Worm (Caenorhabditis elegans): Measurements from ENCODE around the gene srd-43.

The srd-43 gene

DNA sequence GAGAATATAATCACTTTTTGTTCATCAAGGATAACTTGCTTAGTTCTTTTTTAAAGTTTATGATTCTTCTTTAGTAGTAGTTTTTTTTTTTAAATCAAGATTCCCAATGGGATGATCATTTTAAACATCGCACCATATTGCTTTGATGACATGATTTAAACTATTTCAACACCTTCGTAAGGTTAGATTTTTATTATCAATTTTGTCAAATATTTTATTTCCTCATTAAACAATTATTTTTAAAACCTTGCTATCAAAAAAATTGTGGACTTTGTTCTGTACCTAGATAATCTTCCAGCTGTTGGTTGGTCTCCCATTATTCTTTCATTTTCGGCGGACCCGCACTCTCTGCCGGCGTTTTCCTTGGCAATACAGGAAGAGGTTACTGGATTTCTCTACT lies 25.7 kb upstream of the srd-43 start, which contains the start of gene sir-2.3:
Gene sir-2.3, plus strand, starts transcription at position 301 of the 400 bp plus-strand sequence.
- TF ChIP-seq ceh-31 (tag; optimal IDR thresholded peaks at IDR 0.05) (no peak), ttx-3 (tag; optimal IDR thresholded peaks at IDR 0.05) (no peak), gmeb-2 (tag; optimal IDR thresholded peaks at IDR 0.05) (no peak), fkh-10 (GFP tag; optimal IDR thresholded peaks at IDR 0.05) (no peak), ref-2 (tag; optimal IDR thresholded peaks at IDR 0.05) (no peak), elt-4 (tag; optimal IDR thresholded peaks at IDR 0.05) (no peak), ceh-48 (tag; optimal IDR thresholded peaks at IDR 0.05) (no peak), dve-1 (tag; optimal IDR thresholded peaks at IDR 0.05) (no peak), hlh-13 (GFP tag; optimal IDR thresholded peaks at IDR 0.05) (no peak), lim-6 (tag; optimal IDR thresholded peaks at IDR 0.05) (no peak), ceh-14 (tag; optimal IDR thresholded peaks at IDR 0.05) (no peak), K09A11.1 (tag; optimal IDR thresholded peaks at IDR 0.05; ENCODE audit: insufficient read depth) (no peak)

DNA sequence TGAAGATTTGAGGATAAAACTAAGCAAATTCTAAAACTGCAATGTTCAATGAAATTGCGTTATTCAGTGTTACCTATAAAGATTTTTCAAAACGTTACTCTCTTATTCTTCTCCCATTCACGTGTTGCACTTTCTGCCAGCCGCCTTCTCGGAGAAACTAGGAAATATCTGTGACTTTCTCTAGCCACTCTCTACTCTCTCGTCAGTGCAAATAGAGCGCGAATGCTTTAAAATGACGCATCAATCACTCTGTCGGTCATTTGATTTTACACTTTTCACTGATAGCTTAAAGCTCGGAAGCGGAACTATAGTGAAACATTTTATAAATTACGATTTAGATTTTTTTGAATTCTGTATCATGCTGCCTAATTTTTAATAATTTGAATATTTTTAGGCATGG lies 23.2 kb upstream of the srd-43 start:
- TF ChIP-seq ceh-45 (GFP tag; IDR thresholded peaks at IDR 0.05) (no peak), ceh-18 (tag; optimal IDR thresholded peaks at IDR 0.05) (peak; percentile 63), tbx-7 (tag; optimal IDR thresholded peaks at IDR 0.05) (no peak), unc-86 (tag; optimal IDR thresholded peaks at IDR 0.05) (no peak), nfya-1 (tag; optimal IDR thresholded peaks at IDR 0.05) (peak; percentile 36), unc-55 (GFP tag; optimal IDR thresholded peaks at IDR 0.05) (peak; percentile 99), ceh-31 (tag; optimal IDR thresholded peaks at IDR 0.05) (peak; percentile 27), rnt-1 (tag; optimal IDR thresholded peaks at IDR 0.05) (peak; percentile 23), madf-2 (tag; optimal IDR thresholded peaks at IDR 0.05) (no peak), eyg-1 (tag; optimal IDR thresholded peaks at IDR 0.05) (no peak), npax-4 (tag; optimal IDR thresholded peaks at IDR 0.05) (no peak), tbx-2 (tag; optimal IDR thresholded peaks at IDR 0.05) (peak; percentile 3), hlh-30 (tag; optimal IDR thresholded peaks at IDR 0.05; ENCODE audit: insufficient read depth) (peak; percentile 57), ahr-1 (tag; optimal IDR thresholded peaks at IDR 0.05) (no peak)

DNA sequence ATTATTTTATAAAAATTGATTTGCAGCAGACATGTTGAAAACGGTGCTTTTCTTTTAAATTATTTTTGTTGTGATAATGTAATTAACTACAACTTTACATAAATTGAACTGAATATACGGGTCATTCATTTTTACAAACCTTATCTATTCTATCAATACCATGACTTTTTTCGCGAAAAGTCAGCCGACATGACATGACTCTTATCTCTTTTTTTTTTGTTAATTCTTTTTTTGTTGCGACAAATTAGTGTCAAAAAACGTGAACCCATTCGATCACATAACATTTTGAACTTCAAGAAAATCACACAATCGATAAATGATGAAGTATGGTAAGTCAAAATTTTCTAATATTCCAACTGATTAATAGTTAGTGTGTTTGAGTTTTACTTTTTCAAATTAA lies 22.4 kb upstream of the srd-43 start, which contains the start of gene sir-2.2:
Gene sir-2.2, plus strand, starts transcription at position 34 of the 400 bp plus-strand sequence.
- TF ChIP-seq mec-3 (tag; optimal IDR thresholded peaks at IDR 0.05; ENCODE audit: borderline replicate concordance) (no peak), che-1 (tag; optimal IDR thresholded peaks at IDR 0.05) (no peak), odd-2 (tag; optimal IDR thresholded peaks at IDR 0.05) (no peak), C08G9.2 (tag; optimal IDR thresholded peaks at IDR 0.05) (no peak), ceh-9 (tag; optimal IDR thresholded peaks at IDR 0.05) (no peak), hlh-6 (tag; optimal IDR thresholded peaks at IDR 0.05) (no peak), ceh-34 (tag; optimal IDR thresholded peaks at IDR 0.05) (no peak), pha-2 (tag; optimal IDR thresholded peaks at IDR 0.05) (no peak), ceh-24 (tag; optimal IDR thresholded peaks at IDR 0.05) (no peak)

DNA sequence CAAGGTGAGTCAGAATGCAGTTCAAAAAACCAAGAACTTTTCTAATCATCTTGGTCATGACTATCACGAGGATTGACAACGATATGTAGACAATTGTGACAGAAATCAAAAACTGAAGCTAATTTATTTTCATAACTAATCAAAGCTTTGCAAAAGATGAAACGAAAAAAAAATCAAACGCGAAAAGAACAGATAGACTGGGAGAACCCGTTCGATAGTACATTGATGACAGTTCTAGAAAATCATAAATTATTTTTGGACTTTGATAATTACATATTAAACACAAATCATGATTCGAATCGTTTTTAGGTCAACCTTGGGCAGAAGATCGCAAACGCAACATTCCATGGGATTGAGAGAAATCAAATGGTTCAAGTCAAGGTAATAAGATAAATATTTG lies 19.4 kb upstream of the srd-43 start:
- no peak for TF ChIP-seq ceh-30 (tag; optimal IDR thresholded peaks at IDR 0.05)
- TF ChIP-seq ceh-18 (tag; optimal IDR thresholded peaks at IDR 0.05): no peak
- TF ChIP-seq K02D7.2 (tag; optimal IDR thresholded peaks at IDR 0.05): no peak
- no peak for TF ChIP-seq eyg-1 (tag; optimal IDR thresholded peaks at IDR 0.05)
- no peak for TF ChIP-seq T23F11.4 (GFP tag; optimal IDR thresholded peaks at IDR 0.05)
- TF ChIP-seq ref-2 (tag; optimal IDR thresholded peaks at IDR 0.05): no peak
- TF ChIP-seq C38D4.7 (GFP tag; optimal IDR thresholded peaks at IDR 0.05): no peak
- no peak for TF ChIP-seq sox-2 (GFP tag; IDR thresholded peaks at IDR 0.05)
- no peak for TF ChIP-seq ceh-45 (GFP tag; IDR thresholded peaks at IDR 0.05)
- TF ChIP-seq tbx-2 (tag; optimal IDR thresholded peaks at IDR 0.05): no peak
- no peak for TF ChIP-seq ceh-14 (tag; optimal IDR thresholded peaks at IDR 0.05)
- no peak for TF ChIP-seq hlh-30 (tag; optimal IDR thresholded peaks at IDR 0.05; ENCODE audit: insufficient read depth)
- TF ChIP-seq dmd-4 (tag; optimal IDR thresholded peaks at IDR 0.05; ENCODE audit: borderline replicate concordance): no peak
- TF ChIP-seq rnt-1 (tag; optimal IDR thresholded peaks at IDR 0.05): no peak
- no peak for TF ChIP-seq pha-4 (tag; optimal IDR thresholded peaks at IDR 0.05)
